Fruit fly (Drosophila melanogaster): Measurements from ENCODE around the gene CG18048.

The CG18048 gene

DNA sequence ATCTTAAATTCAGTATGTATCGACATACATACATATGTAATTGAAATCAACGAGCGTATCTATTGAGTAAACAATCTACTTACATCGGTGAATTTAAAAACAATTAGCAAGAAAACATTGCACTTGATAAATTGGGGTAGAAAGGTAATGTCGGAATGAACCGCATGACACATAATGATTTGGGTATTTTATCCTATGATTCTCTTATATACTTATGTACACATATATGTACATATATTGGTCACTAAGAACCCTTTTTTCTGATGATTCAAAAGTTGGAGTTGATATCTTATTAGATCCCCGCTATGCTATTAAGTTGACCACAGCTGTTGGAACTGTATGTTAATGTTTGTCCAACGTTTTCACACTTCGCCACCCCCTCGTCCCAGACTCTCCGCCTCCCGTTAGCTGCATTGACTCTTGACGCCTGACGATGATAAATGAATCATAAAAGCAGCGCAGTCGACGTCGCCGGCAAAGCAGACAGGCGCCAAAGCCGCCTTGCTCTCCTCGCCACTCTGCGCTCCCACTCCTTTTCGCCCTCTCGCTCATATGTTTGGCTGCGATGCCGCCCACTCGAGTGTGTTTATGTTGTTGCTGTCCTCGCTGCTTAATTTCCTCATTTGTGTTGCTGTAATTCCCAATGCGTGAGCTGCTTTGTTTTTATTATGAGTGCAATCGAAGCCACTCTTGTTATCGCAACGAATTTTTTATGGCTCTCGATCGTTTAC lies 7.1 kb downstream of the CG18048 start (continued):
- TF ChIP-seq CG10631 (GFP tag; optimal IDR thresholded peaks at IDR 0.05) (peak; percentile 35), CG3032 (tag; optimal IDR thresholded peaks at IDR 0.05) (peak; percentile 11), spab (GFP tag; optimal IDR thresholded peaks at IDR 0.05) (peak; percentile 37), CG6792 (GFP tag; optimal IDR thresholded peaks at IDR 0.05) (peak; percentile 13), CG8319 (GFP tag; optimal IDR thresholded peaks at IDR 0.05) (no peak), Gug (GFP tag; IDR thresholded peaks at IDR 0.05) (peak; percentile 44; the same call in 1 of the 2 replicates), CG11762 (GFP tag; optimal IDR thresholded peaks at IDR 0.05; ENCODE audit: insufficient read depth) (peak; percentile 20), CG34406 (GFP tag; optimal IDR thresholded peaks at IDR 0.05) (peak; percentile 22)

- TF ChIP-seq vri (GFP tag; optimal IDR thresholded peaks at IDR 0.05): peak; percentile 62
- TF ChIP-seq Met (GFP tag; optimal IDR thresholded peaks at IDR 0.05): peak; percentile 88
- TF ChIP-seq eg (GFP tag; IDR thresholded peaks at IDR 0.05): no peak
- TF ChIP-seq CG34406 (GFP tag; optimal IDR thresholded peaks at IDR 0.05): no peak
- peak; percentile 72 for TF ChIP-seq fd59A (GFP tag; optimal IDR thresholded peaks at IDR 0.05)
- peak; percentile 75 for TF ChIP-seq CG3032 (tag; optimal IDR thresholded peaks at IDR 0.05)
- TF ChIP-seq CG8119 (GFP tag; IDR thresholded peaks at IDR 0.05): peak; percentile 73; the same call in 2 of the 3 replicates
- TF ChIP-seq dsx (GFP tag; optimal IDR thresholded peaks at IDR 0.05; ENCODE audit: poor library complexity, severe bottlenecking): no peak
- peak; percentile 85 for TF ChIP-seq achi (GFP tag; optimal IDR thresholded peaks at IDR 0.05)
- TF ChIP-seq CG16779 (tag; optimal IDR thresholded peaks at IDR 0.05): no peak
- 0 out of 2 replicates have a peak, but pooled peaks have one; percentile 29 for TF ChIP-seq CG11294 (GFP tag; IDR thresholded peaks at IDR 0.05)
- TF ChIP-seq Lpt (GFP tag; optimal IDR thresholded peaks at IDR 0.05): peak; percentile 71
- TF ChIP-seq spab (GFP tag; optimal IDR thresholded peaks at IDR 0.05): peak; percentile 70
- TF ChIP-seq CG6808 (GFP tag; optimal IDR thresholded peaks at IDR 0.05): no peak
- peak; percentile 79 for TF ChIP-seq CG4318 (GFP tag; optimal IDR thresholded peaks at IDR 0.05)
- peak; percentile 97 for TF ChIP-seq Eip78C (GFP tag)
- peak; percentile 84 for TF ChIP-seq Eip75B (GFP tag; optimal IDR thresholded peaks at IDR 0.05)
- peak; percentile 77 for TF ChIP-seq Sox102F (GFP tag; optimal IDR thresholded peaks at IDR 0.05)
- TF ChIP-seq topi (GFP tag; optimal IDR thresholded peaks at IDR 0.05): peak; percentile 88
- TF ChIP-seq CG8632 (GFP tag; optimal IDR thresholded peaks at IDR 0.05): peak; percentile 81
- peak; percentile 92 for TF ChIP-seq CG32006 (GFP tag; optimal IDR thresholded peaks at IDR 0.05)
- TF ChIP-seq cyc (GFP tag; optimal IDR thresholded peaks at IDR 0.05): peak; percentile 78
- TF ChIP-seq svp (GFP tag): peak; percentile 93
- peak; percentile 83 for TF ChIP-seq acj6 (GFP tag; optimal IDR thresholded peaks at IDR 0.05)
- TF ChIP-seq CG9139 (GFP tag; optimal IDR thresholded peaks at IDR 0.05): no peak
- no peak for TF ChIP-seq fkh (GFP tag; optimal IDR thresholded peaks at IDR 0.05)
- peak; percentile 76 for TF ChIP-seq CG31627 (GFP tag; optimal IDR thresholded peaks at IDR 0.05)
- TF ChIP-seq OdsH (GFP tag; optimal IDR thresholded peaks at IDR 0.05): peak; percentile 88
- no peak for TF ChIP-seq Eip93F (GFP tag; optimal IDR thresholded peaks at IDR 0.05)
- TF ChIP-seq CG15336 (GFP tag; IDR thresholded peaks at IDR 0.05): peak; percentile 82; the same call in 1 of the 2 replicates
- peak; percentile 75 for TF ChIP-seq Ets96B (tag; optimal IDR thresholded peaks at IDR 0.05)
- TF ChIP-seq dac (GFP tag; optimal IDR thresholded peaks at IDR 0.05): peak; percentile 57
- no peak for TF ChIP-seq CG1621 (tag; optimal IDR thresholded peaks at IDR 0.05)
- TF ChIP-seq Smox (GFP tag; optimal IDR thresholded peaks at IDR 0.05): peak; percentile 80
- peak; percentile 81 for TF ChIP-seq Hr39 (GFP tag; optimal IDR thresholded peaks at IDR 0.05)
- TF ChIP-seq Ets21C (GFP tag; optimal IDR thresholded peaks at IDR 0.05): peak; percentile 73
- TF ChIP-seq CG6163 (GFP tag; IDR thresholded peaks at IDR 0.05): peak; percentile 87
- TF ChIP-seq CG10669 (GFP tag; optimal IDR thresholded peaks at IDR 0.05): no peak
- TF ChIP-seq Blimp-1 (GFP tag; optimal IDR thresholded peaks at IDR 0.05): no peak
- peak; percentile 72 for TF ChIP-seq Sox15 (GFP tag; optimal IDR thresholded peaks at IDR 0.05)
- TF ChIP-seq Hr38 (GFP tag; optimal IDR thresholded peaks at IDR 0.05): no peak
- TF ChIP-seq Hr4 (GFP tag; optimal IDR thresholded peaks at IDR 0.05): peak; percentile 91
- peak; percentile 81 for TF ChIP-seq CG6792 (GFP tag; optimal IDR thresholded peaks at IDR 0.05)
These were observed 7.9 kb downstream of the CG18048 start for dm6 chr3R:6353624-6354352.
